Worm (Caenorhabditis elegans): ENCODE results near the gene ell-1.

The ell-1 gene

ce11 chrIV:4400350-4401326, 6.4 kb downstream of the ell-1 start, which contains the start of gene Y24D9A.6:
Y24D9A.6 (minus strand) TSS chrIV:4400400.
- TF ChIP-seq T22C8.4 (GFP tag; IDR thresholded peaks at IDR 0.05) (peak; percentile 51; the same call in 1 of the 2 replicates), tab-1 (GFP tag; IDR thresholded peaks at IDR 0.05) (no peak)

ce11 chrIV:4402413-4402812, 8.2 kb downstream of the ell-1 start:
- no peak for TF ChIP-seq flt-1 (GFP tag; IDR thresholded peaks at IDR 0.05)
- no peak for TF ChIP-seq klf-2 (GFP tag; conservative IDR thresholded peaks at IDR 0.05)
- TF ChIP-seq cog-1 (tag; optimal IDR thresholded peaks at IDR 0.05) = no peak
- TF ChIP-seq ref-1 (GFP tag; conservative IDR thresholded peaks at IDR 0.05) = no peak
- TF ChIP-seq ztf-23 (GFP tag; IDR thresholded peaks at IDR 0.05) = no peak
- no peak for TF ChIP-seq T22C8.4 (GFP tag; IDR thresholded peaks at IDR 0.05)
- TF ChIP-seq tab-1 (GFP tag; IDR thresholded peaks at IDR 0.05) = no peak
- no peak for TF ChIP-seq ztf-29 (GFP tag; IDR thresholded peaks at IDR 0.05)

- TF ChIP-seq ztf-29 (GFP tag; IDR thresholded peaks at IDR 0.05) = no peak
- no peak for TF ChIP-seq med-1 (GFP tag; optimal IDR thresholded peaks at IDR 0.05; ENCODE audit: insufficient read depth)
- TF ChIP-seq klf-2 (GFP tag; conservative IDR thresholded peaks at IDR 0.05) = no peak
- no peak for TF ChIP-seq flt-1 (GFP tag; IDR thresholded peaks at IDR 0.05)
- TF ChIP-seq T22C8.4 (GFP tag; IDR thresholded peaks at IDR 0.05) = no peak
- no peak for TF ChIP-seq ref-1 (GFP tag; conservative IDR thresholded peaks at IDR 0.05)
- TF ChIP-seq cog-1 (tag; optimal IDR thresholded peaks at IDR 0.05) = no peak
- TF ChIP-seq ztf-23 (GFP tag; IDR thresholded peaks at IDR 0.05) = no peak
- TF ChIP-seq tab-1 (GFP tag; IDR thresholded peaks at IDR 0.05) = no peak
These were observed 9.7 kb downstream of the ell-1 start for ce11 chrIV:4403870-4404269.

ce11 chrIV:4405126-4405525, 10.9 kb downstream of the ell-1 start, which contains the start of gene Y24D9A.7:
Y24D9A.7 (minus strand) TSS chrIV:4405171.
- TF ChIP-seq ref-1 (GFP tag; conservative IDR thresholded peaks at IDR 0.05) (no peak), flt-1 (GFP tag; IDR thresholded peaks at IDR 0.05) (no peak), cog-1 (tag; optimal IDR thresholded peaks at IDR 0.05) (no peak), med-1 (GFP tag; optimal IDR thresholded peaks at IDR 0.05; ENCODE audit: insufficient read depth) (no peak), ztf-29 (GFP tag; IDR thresholded peaks at IDR 0.05) (no peak), tab-1 (GFP tag; IDR thresholded peaks at IDR 0.05) (no peak), klf-2 (GFP tag; conservative IDR thresholded peaks at IDR 0.05) (no peak), T22C8.4 (GFP tag; IDR thresholded peaks at IDR 0.05) (no peak), ztf-23 (GFP tag; IDR thresholded peaks at IDR 0.05) (no peak)

- no peak for TF ChIP-seq tab-1 (GFP tag; IDR thresholded peaks at IDR 0.05)
- TF ChIP-seq flt-1 (GFP tag; IDR thresholded peaks at IDR 0.05) = peak; percentile 42; the same call in 1 of the 2 replicates
These were observed 11.9 kb downstream of the ell-1 start for ce11 chrIV:4406054-4406539.

ce11 chrIV:4407055-4407461, 12.8 kb downstream of the ell-1 start:
- TF ChIP-seq cog-1 (tag; optimal IDR thresholded peaks at IDR 0.05) (no peak), flt-1 (GFP tag; IDR thresholded peaks at IDR 0.05) (no peak), ztf-23 (GFP tag; IDR thresholded peaks at IDR 0.05) (peak; percentile 42; the same call in 1 of the 2 replicates)

- TF ChIP-seq ztf-23 (GFP tag; IDR thresholded peaks at IDR 0.05) (no peak), T22C8.4 (GFP tag; IDR thresholded peaks at IDR 0.05) (no peak), ztf-29 (GFP tag; IDR thresholded peaks at IDR 0.05) (no peak), cog-1 (tag; optimal IDR thresholded peaks at IDR 0.05) (no peak), tab-1 (GFP tag; IDR thresholded peaks at IDR 0.05) (no peak), med-1 (GFP tag; optimal IDR thresholded peaks at IDR 0.05; ENCODE audit: insufficient read depth) (no peak), klf-2 (GFP tag; conservative IDR thresholded peaks at IDR 0.05) (no peak), flt-1 (GFP tag; IDR thresholded peaks at IDR 0.05) (no peak), ref-1 (GFP tag; conservative IDR thresholded peaks at IDR 0.05) (no peak)
These were observed 14.5 kb downstream of the ell-1 start for ce11 chrIV:4408714-4409113.

ce11 chrIV:4410526-4410925, 16.3 kb downstream of the ell-1 start:
- TF ChIP-seq ztf-29 (GFP tag; IDR thresholded peaks at IDR 0.05) (no peak), ztf-23 (GFP tag; IDR thresholded peaks at IDR 0.05) (no peak), flt-1 (GFP tag; IDR thresholded peaks at IDR 0.05) (no peak), klf-2 (GFP tag; conservative IDR thresholded peaks at IDR 0.05) (no peak), tab-1 (GFP tag; IDR thresholded peaks at IDR 0.05) (no peak), cog-1 (tag; optimal IDR thresholded peaks at IDR 0.05) (no peak), med-1 (GFP tag; optimal IDR thresholded peaks at IDR 0.05; ENCODE audit: insufficient read depth) (no peak), T22C8.4 (GFP tag; IDR thresholded peaks at IDR 0.05) (no peak), ref-1 (GFP tag; conservative IDR thresholded peaks at IDR 0.05) (no peak)

ce11 chrIV:4411311-4411947, 17.2 kb downstream of the ell-1 start:
- TF ChIP-seq ztf-29 (GFP tag; IDR thresholded peaks at IDR 0.05) = no peak
- no peak for TF ChIP-seq tab-1 (GFP tag; IDR thresholded peaks at IDR 0.05)
- TF ChIP-seq flt-1 (GFP tag; IDR thresholded peaks at IDR 0.05) = no peak

ce11 chrIV:4411948-4412335, 17.7 kb downstream of the ell-1 start:
- TF ChIP-seq med-1 (GFP tag; optimal IDR thresholded peaks at IDR 0.05; ENCODE audit: insufficient read depth) (no peak), cog-1 (tag; optimal IDR thresholded peaks at IDR 0.05) (no peak), T22C8.4 (GFP tag; IDR thresholded peaks at IDR 0.05) (no peak), klf-2 (GFP tag; conservative IDR thresholded peaks at IDR 0.05) (no peak)
